Worm (Caenorhabditis elegans) whole organism, L3 larva: ENCODE results near the gene mutd-1.
A peak's percentile ranks its signal among the peaks of the same experiment; 100 is the strongest.

Source experiments
- R02D3.7 ChIP-seq: fragments of 150-350 bp; optimal IDR thresholded peaks from 2 replicates; lab custom pipeline; 2014; ENCODE audit warnings: missing biosample characterization, missing genetic modification characterization
- ama-1 ChIP-seq: fragments of 150-350 bp; optimal IDR thresholded peaks from 2 replicates; lab custom pipeline; 2018
- ceh-82 ChIP-seq: fragments of 150-350 bp; optimal IDR thresholded peaks from 2 replicates; lab custom pipeline; 2014; ENCODE audit warnings: missing biosample characterization, missing genetic modification characterization
- egl-27 ChIP-seq: sonication (generic microtip); optimal IDR thresholded peaks from 4 replicates; lab custom pipeline; 2017; ENCODE audit warnings: missing biosample characterization, missing genetic modification reagents, missing genetic modification characterization
- elt-2 ChIP-seq: sonication (generic microtip); optimal IDR thresholded peaks from 2 replicates; lab custom pipeline; 2016; ENCODE audit warnings: missing genetic modification reagents, mild to moderate bottlenecking, missing genetic modification characterization, missing compliant biosample characterization
- fos-1 ChIP-seq: fragments of 150-350 bp; optimal IDR thresholded peaks from 2 replicates; lab custom pipeline; 2014; ENCODE audit warnings: missing biosample characterization, missing genetic modification characterization
- lin-39 ChIP-seq: fragments of 150-350 bp; optimal IDR thresholded peaks from 2 replicates; lab custom pipeline; 2018; ENCODE audit warnings: missing biosample characterization, missing genetic modification reagents, missing genetic modification characterization
- nhr-11 ChIP-seq: fragments of 150-350 bp; optimal IDR thresholded peaks from 2 replicates; lab custom pipeline; 2014; ENCODE audit warnings: missing biosample characterization, missing genetic modification characterization
- nhr-23 ChIP-seq: fragments of 150-350 bp; optimal IDR thresholded peaks from 2 replicates; lab custom pipeline; 2014; ENCODE audit warnings: missing biosample characterization, missing genetic modification reagents, missing genetic modification characterization
- nhr-28 ChIP-seq: fragments of 150-350 bp; optimal IDR thresholded peaks from 2 replicates; lab custom pipeline; 2014; ENCODE audit warnings: missing biosample characterization, missing genetic modification characterization
- nhr-43 ChIP-seq: sonication (generic microtip); optimal IDR thresholded peaks from 2 replicates; lab custom pipeline; 2016; ENCODE audit warnings: mild to moderate bottlenecking, missing genetic modification characterization, missing compliant biosample characterization; ENCODE audit not compliant: poor library complexity, severe bottlenecking
- nhr-77 ChIP-seq: fragments of 150-350 bp; optimal IDR thresholded peaks from 2 replicates; lab custom pipeline; 2014; ENCODE audit warnings: missing biosample characterization, missing genetic modification characterization
- pqm-1 ChIP-seq: fragments of 150-350 bp; optimal IDR thresholded peaks from 2 replicates; lab custom pipeline; 2017; ENCODE audit warnings: missing biosample characterization, missing genetic modification characterization, inconsistent platforms
- tbx-2 ChIP-seq: sonication (generic microtip); optimal IDR thresholded peaks from 2 replicates; lab custom pipeline; 2016; ENCODE audit warnings: mild to moderate bottlenecking, missing genetic modification characterization, missing compliant biosample characterization
- unc-39 ChIP-seq: sonication (generic microtip); optimal IDR thresholded peaks from 4 replicates; lab custom pipeline; 2017; ENCODE audit warnings: missing biosample characterization, missing genetic modification characterization
- ztf-11 ChIP-seq: fragments of 150-350 bp; optimal IDR thresholded peaks from 2 replicates; lab custom pipeline; 2014; ENCODE audit warnings: missing biosample characterization, missing genetic modification characterization

The mutd-1 gene

ce11 chrIV:7084632-7085160 lies 49.2 kb downstream of the mutd-1 start, which contains the start of gene rps-4 (continued):
- TF ChIP-seq fos-1 (tag; lab: Kevin White, UChicago) (peak; percentile 40), elt-2 (tag; lab: Kevin White, UChicago) (peak; percentile 81), ama-1 (lab: Kevin White, UChicago) (peak; percentile 35), tbx-2 (tag; lab: Kevin White, UChicago) (peak; percentile 46), R02D3.7 (peak; percentile 77), nhr-11 (tag; lab: Kevin White, UChicago) (no peak), nhr-77 (tag; lab: Kevin White, UChicago) (no peak), pqm-1 (peak; percentile 90), egl-27 (tag; lab: Kevin White, UChicago) (peak; percentile 75)

- TF ChIP-seq unc-39 (no peak), nhr-23 (tag; lab: Kevin White, UChicago) (no peak), lin-39 (tag; lab: Kevin White, UChicago) (no peak), nhr-28 (tag; lab: Kevin White, UChicago) (no peak), ceh-82 (tag; lab: Kevin White, UChicago) (no peak), ztf-11 (tag; lab: Kevin White, UChicago) (no peak), nhr-43 (tag; lab: Kevin White, UChicago) (no peak)
These were observed 49.9 kb downstream of the mutd-1 start for ce11 chrIV:7083976-7084375.
